Worm (Caenorhabditis elegans) whole organism, early embryonic: ENCODE measurements around the gene col-126.
"Not testable (repeated sequence)": the region's sequence is repeated elsewhere in the genome, so short reads cannot be mapped to it uniquely, and the experiment has no call there.

Experiments
- ama-1 ChIP-seq: fragments of 150-350 bp; optimal IDR thresholded peaks from 2 replicates; lab custom pipeline; 2014
- ets-7 ChIP-seq: sonication (generic microtip); optimal IDR thresholded peaks from 2 replicates; lab custom pipeline; 2016; ENCODE audit warnings: missing genotype, missing genetic modification characterization, missing compliant biosample characterization
- hmbx-1 ChIP-seq: sonication (generic microtip); optimal IDR thresholded peaks from 2 replicates; lab custom pipeline; 2016; ENCODE audit warnings: mild to moderate bottlenecking, missing genetic modification characterization, missing compliant biosample characterization
- hmg-4 ChIP-seq: fragments of 200-800 bp; sonication (Bioruptor generic); optimal IDR thresholded peaks from 2 replicates; lab custom pipeline; 2018; ENCODE audit warnings: mild to moderate bottlenecking, missing genetic modification characterization, missing compliant biosample characterization
- tbx-37 ChIP-seq: fragments of 200-800 bp; sonication (Bioruptor generic); conservative IDR thresholded peaks from 2 replicates; pipeline ENCODE4 v1.3.6; 2022; ENCODE audit warnings: missing genetic modification reagents, missing genetic modification characterization, missing compliant biosample characterization
- tra-4 ChIP-seq: sonication (generic microtip); optimal IDR thresholded peaks from 2 replicates; lab custom pipeline; 2017; ENCODE audit warnings: missing genetic modification characterization, missing compliant biosample characterization

DNA sequence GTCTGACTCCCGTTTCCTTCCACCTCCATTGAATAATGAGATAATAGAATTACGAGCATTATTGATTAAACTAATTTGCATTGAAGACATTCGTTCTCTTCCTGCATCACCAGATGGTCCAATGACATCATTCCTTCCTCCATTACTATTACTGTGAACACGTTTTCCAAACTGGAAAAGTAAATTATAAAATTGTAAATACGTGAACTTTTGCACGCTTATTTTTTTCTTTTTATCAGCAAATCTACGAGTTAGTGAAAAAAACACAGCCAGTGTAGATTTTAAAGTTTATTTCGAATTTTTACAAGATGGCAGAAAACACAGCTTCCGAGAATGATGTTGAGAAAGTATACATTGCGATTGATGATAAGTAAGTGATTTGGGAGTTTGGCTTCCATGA, 9.5 kb upstream of the col-126 start, which contains the start of gene C05C12.1:
- not testable (repeated sequence) for TF ChIP-seq ama-1 (lab: Kevin White, UChicago); tra-4; ets-7 (tag; lab: Kevin White, UChicago); hmg-4 (GFP tag; lab: Kevin White, UChicago); tbx-37 (GFP tag; lab: Robert Waterston, UW); hmbx-1 (tag; lab: Kevin White, UChicago)
